Worm (Caenorhabditis elegans) whole organism, L1 larva: ENCODE data around the gene ugt-20.

Experiments used
- C04F5.9 ChIP-seq: sonication (generic microtip); optimal IDR thresholded peaks from 2 replicates; lab custom pipeline; 2016; ENCODE audit warnings: missing genetic modification characterization, missing compliant biosample characterization
- C34B4.2 ChIP-seq: sonication (generic microtip); optimal IDR thresholded peaks from 2 replicates; lab custom pipeline; 2017; ENCODE audit warnings: mild to moderate bottlenecking, missing genetic modification characterization, missing compliant biosample characterization
- ama-1 ChIP-seq: fragments of 150-350 bp; optimal IDR thresholded peaks from 2 replicates; lab custom pipeline; 2014
- blmp-1 ChIP-seq: fragments of 150-350 bp; optimal IDR thresholded peaks from 2 replicates; lab custom pipeline; 2014; ENCODE audit warnings: missing biosample characterization, missing genetic modification characterization
- ceh-63 ChIP-seq: fragments of 200-800 bp; sonication (Bioruptor generic); optimal IDR thresholded peaks from 2 replicates; lab custom pipeline; 2018; ENCODE audit warnings: mild to moderate bottlenecking, missing genetic modification characterization, missing compliant biosample characterization
- ceh-82 ChIP-seq, 3 experiments: fragments of 150-350 bp in 1 of 3; sonication (generic microtip) in 2 of 3; optimal IDR thresholded peaks; 2 replicates each; lab custom pipeline; 2014 to 2017; ENCODE audit warnings: missing biosample characterization in 3 of 3, missing genetic modification characterization in 3 of 3
- ceh-90 ChIP-seq: sonication (generic microtip); optimal IDR thresholded peaks from 2 replicates; lab custom pipeline; 2016; ENCODE audit warnings: missing genetic modification characterization, missing compliant biosample characterization
- ces-1 ChIP-seq: fragments of 150-350 bp; optimal IDR thresholded peaks from 2 replicates; lab custom pipeline; 2014; ENCODE audit warnings: missing biosample characterization, missing genetic modification reagents, missing genetic modification characterization
- dpl-1 ChIP-seq, 3 experiments: fragments of 150-350 bp in 2 of 3; sonication (generic microtip) in 1 of 3; optimal IDR thresholded peaks; 2 replicates each; lab custom pipeline; 2014 to 2017; ENCODE audit warnings: missing biosample characterization in 3 of 3, missing genetic modification characterization in 3 of 3, missing genetic modification reagents in 3 of 3
- dsc-1 ChIP-seq: sonication (generic microtip); optimal IDR thresholded peaks from 2 replicates; lab custom pipeline; 2016; ENCODE audit warnings: mild to moderate bottlenecking, missing genetic modification characterization, missing compliant biosample characterization
- efl-1 ChIP-seq, 4 experiments: fragments of 150-350 bp; optimal IDR thresholded peaks in 3 of 4; peaks in 1 of 4; 1 replicate in 1 of 4; 2 replicates in 3 of 4; lab custom pipeline; 2014; ENCODE audit warnings: missing biosample characterization in 2 of 4, missing genetic modification characterization in 2 of 4, missing genetic modification reagents in 2 of 4
- efl-3 ChIP-seq: fragments of 200-800 bp; sonication (Bioruptor generic); optimal IDR thresholded peaks from 2 replicates; lab custom pipeline; 2018; ENCODE audit warnings: mild to moderate bottlenecking, missing genetic modification characterization, missing compliant biosample characterization
- egl-27 ChIP-seq, 2 experiments: fragments of 150-350 bp in 1 of 2; sonication (generic microtip); optimal IDR thresholded peaks; 3 replicates each; lab custom pipeline; 2017 to 2018; ENCODE audit warnings: missing biosample characterization in 2 of 2, missing genetic modification characterization in 2 of 2, missing genetic modification reagents in 2 of 2
- elt-2 ChIP-seq: sonication (generic microtip); optimal IDR thresholded peaks from 2 replicates; lab custom pipeline; 2016; ENCODE audit warnings: missing genetic modification characterization, mild to moderate bottlenecking, inconsistent platforms, missing compliant biosample characterization, missing genetic modification reagents
- ets-5 ChIP-seq: fragments of 200-800 bp; sonication (Bioruptor generic); IDR thresholded peaks from 2 replicates; pipeline ENCODE4 v1.3.6; 2022; ENCODE audit warnings: missing genetic modification characterization, missing compliant biosample characterization
- fkh-4 ChIP-seq: sonication (generic microtip); optimal IDR thresholded peaks from 2 replicates; lab custom pipeline; 2016; ENCODE audit warnings: missing compliant biosample characterization, missing genetic modification characterization, borderline replicate concordance
- fkh-8 ChIP-seq: sonication (generic microtip); optimal IDR thresholded peaks from 2 replicates; lab custom pipeline; 2016; ENCODE audit warnings: mild to moderate bottlenecking, missing genetic modification characterization, missing compliant biosample characterization
- fos-1 ChIP-seq: fragments of 150-350 bp; optimal IDR thresholded peaks from 2 replicates; lab custom pipeline; 2014; ENCODE audit warnings: missing biosample characterization, missing genetic modification characterization
- grh-1 ChIP-seq: fragments of 200-800 bp; sonication (Bioruptor generic); IDR thresholded peaks from 2 replicates; pipeline ENCODE4 v1.3.6; 2022; ENCODE audit warnings: missing genetic modification reagents, missing genetic modification characterization, missing compliant biosample characterization
- hlh-4 ChIP-seq: sonication (generic microtip); optimal IDR thresholded peaks from 2 replicates; lab custom pipeline; 2016; ENCODE audit warnings: mild to moderate bottlenecking, missing genetic modification characterization, missing compliant biosample characterization
- hpl-2 ChIP-seq: fragments of 150-350 bp; optimal IDR thresholded peaks from 2 replicates; lab custom pipeline; 2014; ENCODE audit warnings: missing biosample characterization, missing genetic modification reagents, missing genetic modification characterization
- irx-1 ChIP-seq: sonication (generic microtip); optimal IDR thresholded peaks from 2 replicates; lab custom pipeline; 2016; ENCODE audit warnings: missing genetic modification characterization, missing compliant biosample characterization
- jun-1 ChIP-seq: fragments of 150-350 bp; optimal IDR thresholded peaks from 2 replicates; lab custom pipeline; 2014; ENCODE audit warnings: missing biosample characterization, missing genetic modification reagents, missing genetic modification characterization
- lin-14 ChIP-seq: fragments of 200-800 bp; sonication (Bioruptor generic); optimal IDR thresholded peaks from 2 replicates; lab custom pipeline; 2018; ENCODE audit warnings: mild to moderate bottlenecking, missing genetic modification characterization, moderate library complexity, missing compliant biosample characterization
- lin-15B ChIP-seq: fragments of 150-350 bp; sonication (generic microtip); optimal IDR thresholded peaks from 3 replicates; lab custom pipeline; 2014; ENCODE audit warnings: missing biosample characterization, missing genetic modification characterization
- lin-35 ChIP-seq, 2 experiments: fragments of 150-350 bp; optimal IDR thresholded peaks; 2 replicates each; lab custom pipeline; 2014; ENCODE audit warnings: missing biosample characterization in 2 of 2, missing genetic modification characterization in 2 of 2, missing genetic modification reagents in 2 of 2
- lsy-2 ChIP-seq, 2 experiments: fragments of 150-350 bp; optimal IDR thresholded peaks; 2 replicates each; lab custom pipeline; 2014; ENCODE audit warnings: missing biosample characterization in 2 of 2, missing genetic modification characterization in 2 of 2
- mef-2 ChIP-seq: fragments of 150-350 bp; optimal IDR thresholded peaks from 2 replicates; lab custom pipeline; 2014; ENCODE audit warnings: missing biosample characterization, missing genetic modification characterization
- mep-1 ChIP-seq: fragments of 150-350 bp; optimal IDR thresholded peaks from 2 replicates; lab custom pipeline; 2014; ENCODE audit warnings: missing biosample characterization, missing genetic modification characterization
- nhr-11 ChIP-seq: fragments of 150-350 bp; optimal IDR thresholded peaks from 2 replicates; lab custom pipeline; 2014; ENCODE audit warnings: missing biosample characterization, missing genetic modification characterization
- nhr-12 ChIP-seq: sonication (generic microtip); optimal IDR thresholded peaks from 2 replicates; lab custom pipeline; 2017; ENCODE audit warnings: missing biosample characterization, missing genetic modification characterization
- nhr-237 ChIP-seq: fragments of 150-350 bp; optimal IDR thresholded peaks from 2 replicates; lab custom pipeline; 2014; ENCODE audit warnings: missing biosample characterization, missing genetic modification characterization
- nhr-28 ChIP-seq: fragments of 150-350 bp; optimal IDR thresholded peaks from 2 replicates; lab custom pipeline; 2014; ENCODE audit warnings: missing biosample characterization, missing genetic modification characterization
- nhr-71 ChIP-seq: sonication (generic microtip); optimal IDR thresholded peaks from 2 replicates; lab custom pipeline; 2016; ENCODE audit warnings: mild to moderate bottlenecking, missing genetic modification characterization, moderate library complexity, missing compliant biosample characterization
- nhr-76 ChIP-seq: sonication (generic microtip); optimal IDR thresholded peaks from 2 replicates; lab custom pipeline; 2017; ENCODE audit warnings: missing biosample characterization, missing genetic modification characterization
- nhr-77 ChIP-seq: fragments of 150-350 bp; optimal IDR thresholded peaks from 2 replicates; lab custom pipeline; 2014; ENCODE audit warnings: missing biosample characterization, missing genetic modification characterization
- nhr-84 ChIP-seq: sonication (generic microtip); optimal IDR thresholded peaks from 2 replicates; lab custom pipeline; 2017; ENCODE audit warnings: missing biosample characterization, missing genetic modification characterization
- nhr-85 ChIP-seq: sonication (generic microtip); peaks from one replicate; lab custom pipeline; 2016; ENCODE audit warnings: missing genetic modification characterization, inconsistent platforms, missing compliant biosample characterization
- pag-3 ChIP-seq: sonication (generic microtip); optimal IDR thresholded peaks from 2 replicates; lab custom pipeline; 2017; ENCODE audit warnings: missing genetic modification characterization, mild to moderate bottlenecking, missing compliant biosample characterization, antibody characterized with exemption, borderline replicate concordance; ENCODE audit not compliant: insufficient read depth
- pax-3 ChIP-seq: fragments of 200-800 bp; sonication (Bioruptor generic); optimal IDR thresholded peaks from 2 replicates; lab custom pipeline; 2018; ENCODE audit warnings: mild to moderate bottlenecking, missing genetic modification characterization, moderate library complexity, missing compliant biosample characterization
- rnt-1 ChIP-seq: sonication (generic microtip); optimal IDR thresholded peaks from 2 replicates; lab custom pipeline; 2016; ENCODE audit warnings: mild to moderate bottlenecking, missing genetic modification characterization, moderate library complexity, missing compliant biosample characterization
- skn-1 ChIP-seq: fragments of 150-350 bp; optimal IDR thresholded peaks from 2 replicates; lab custom pipeline; 2014; ENCODE audit warnings: missing biosample characterization, missing genetic modification characterization
- snpc-4 ChIP-seq: fragments of 150-350 bp; optimal IDR thresholded peaks from 2 replicates; lab custom pipeline; 2014; ENCODE audit warnings: missing biosample characterization, missing genetic modification characterization
- snu-23 ChIP-seq: sonication (generic microtip); optimal IDR thresholded peaks from 2 replicates; lab custom pipeline; 2016; ENCODE audit warnings: missing genetic modification characterization, missing compliant biosample characterization
- sptf-1 ChIP-seq: fragments of 150-350 bp; optimal IDR thresholded peaks from 2 replicates; lab custom pipeline; 2014; ENCODE audit warnings: missing biosample characterization, missing genetic modification characterization
- sup-37 ChIP-seq: fragments of 200-800 bp; sonication (Bioruptor generic); optimal IDR thresholded peaks from 2 replicates; lab custom pipeline; 2018; ENCODE audit warnings: mild to moderate bottlenecking, missing genetic modification characterization, missing compliant biosample characterization
- tbx-2 ChIP-seq: sonication (generic microtip); optimal IDR thresholded peaks from 2 replicates; lab custom pipeline; 2016; ENCODE audit warnings: missing genetic modification characterization, missing compliant biosample characterization
- unc-30 ChIP-seq: sonication (generic microtip); optimal IDR thresholded peaks from 2 replicates; lab custom pipeline; 2017; ENCODE audit warnings: missing biosample characterization, missing genetic modification characterization
- unc-86 ChIP-seq: sonication (generic microtip); optimal IDR thresholded peaks from 2 replicates; lab custom pipeline; 2016; ENCODE audit warnings: missing genetic modification characterization, missing compliant biosample characterization
- vab-15 ChIP-seq: sonication (generic microtip); optimal IDR thresholded peaks from 2 replicates; lab custom pipeline; 2017; ENCODE audit warnings: missing genotype, mild to moderate bottlenecking, missing genetic modification characterization, missing compliant biosample characterization
- zag-1 ChIP-seq: fragments of 150-350 bp; optimal IDR thresholded peaks from 2 replicates; lab custom pipeline; 2014; ENCODE audit warnings: missing biosample characterization, missing genetic modification characterization
- zip-4 ChIP-seq: fragments of 200-800 bp; sonication (Bioruptor generic); optimal IDR thresholded peaks from 2 replicates; lab custom pipeline; 2018; ENCODE audit warnings: mild to moderate bottlenecking, missing genetic modification characterization, moderate library complexity, missing compliant biosample characterization
- ztf-11 ChIP-seq, 2 experiments: sonication (generic microtip); optimal IDR thresholded peaks; 2 replicates each; lab custom pipeline; 2016 to 2017; ENCODE audit warnings: missing genetic modification characterization in 2 of 2, missing biosample characterization in 1 of 2, missing compliant biosample characterization in 1 of 2
- ztf-4 ChIP-seq: fragments of 150-350 bp; optimal IDR thresholded peaks from 2 replicates; lab custom pipeline; 2014; ENCODE audit warnings: missing biosample characterization, missing genetic modification characterization

The ugt-20 gene

DNA sequence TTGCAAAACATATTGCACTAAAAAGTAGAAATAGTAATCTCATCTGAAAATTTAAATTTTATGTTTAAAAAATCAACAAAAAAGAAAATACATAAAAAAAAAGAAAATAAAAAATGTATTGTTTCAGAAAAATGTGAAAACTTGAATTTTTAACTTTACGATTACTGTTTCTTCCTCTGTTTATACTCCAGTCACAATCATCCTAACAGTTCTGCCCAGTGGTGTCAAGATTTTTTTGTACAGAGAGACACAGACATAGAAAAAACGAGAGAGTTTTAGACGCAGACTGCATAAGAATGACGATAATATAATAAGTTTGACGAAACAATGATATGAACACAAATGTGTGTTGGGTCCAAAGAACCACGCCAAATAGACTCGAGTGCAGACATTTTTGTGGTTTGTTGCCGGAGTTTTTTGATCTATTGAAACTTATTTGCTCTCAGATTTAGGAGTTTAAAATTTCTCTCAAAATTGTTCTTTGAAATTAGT, at the start of gene ugt-20:
Gene ugt-20, minus strand, starts transcription at position 51 of the 492 bp plus-strand sequence.
- TF ChIP-seq nhr-28 (peak; percentile 5), ceh-90 (tag; lab: Kevin White, UChicago) (no peak), pax-3 (tag; lab: Kevin White, UChicago) (no peak), fos-1 (tag; lab: Kevin White, UChicago) (peak; percentile 24), egl-27 (tag; optimal IDR thresholded peaks at IDR 0.05; lab: Kevin White, UChicago) (no peak), nhr-12 (tag; lab: Kevin White, UChicago) (no peak), lin-15B (no peak), mep-1 (tag; lab: Kevin White, UChicago) (no peak), ceh-82 (tag; optimal IDR thresholded peaks at IDR 0.05; lab: Kevin White, UChicago) (no peak), jun-1 (tag; lab: Kevin White, UChicago) (peak; percentile 12), unc-30 (tag; lab: Kevin White, UChicago) (no peak), nhr-84 (tag; lab: Kevin White, UChicago) (no peak), nhr-71 (peak; percentile 72), irx-1 (tag; lab: Kevin White, UChicago) (no peak), blmp-1 (tag; lab: Kevin White, UChicago) (peak; percentile 11), zip-4 (no peak), snu-23 (peak; percentile 37), nhr-237 (tag; lab: Kevin White, UChicago) (no peak), lin-35 (GFP tag; optimal IDR thresholded peaks at IDR 0.05; lab: Kevin White, UChicago) (peak in 1 of 2 experiments; percentile 66), fkh-4 (no peak), mef-2 (no peak), rnt-1 (tag; lab: Kevin White, UChicago) (no peak), hlh-4 (tag; lab: Kevin White, UChicago) (no peak), elt-2 (peak; percentile 87), ztf-11 (tag; optimal IDR thresholded peaks at IDR 0.05; lab: Kevin White, UChicago) (no peak), hpl-2 (GFP tag; lab: Kevin White, UChicago) (no peak), nhr-11 (no peak), ces-1 (GFP tag; lab: Kevin White, UChicago) (no peak), ama-1 (lab: Kevin White, UChicago) (no peak), sup-37 (GFP tag; lab: Kevin White, UChicago) (no peak), C04F5.9 (tag; lab: Kevin White, UChicago) (no peak), nhr-85 (tag; lab: Kevin White, UChicago) (peak; percentile 85), efl-3 (no peak), nhr-77 (tag; lab: Kevin White, UChicago) (peak; percentile 47), lsy-2 (tag; optimal IDR thresholded peaks at IDR 0.05; lab: Kevin White, UChicago) (no peak), snpc-4 (no peak), sptf-1 (tag; lab: Kevin White, UChicago) (no peak), zag-1 (no peak), tbx-2 (tag; lab: Kevin White, UChicago) (peak; percentile 57), pag-3 (tag; lab: Kevin White, UChicago) (no peak), nhr-76 (tag; lab: Kevin White, UChicago) (no peak), dpl-1 (GFP tag; optimal IDR thresholded peaks at IDR 0.05; lab: Kevin White, UChicago) (peak in 1 of 3 experiments; percentile 27), unc-86 (no peak), ets-5 (GFP tag; lab: Robert Waterston, UW) (no peak), dsc-1 (tag; lab: Kevin White, UChicago) (no peak), C34B4.2 (tag; lab: Kevin White, UChicago) (no peak), efl-1 (optimal IDR thresholded peaks at IDR 0.05; lab: Kevin White, UChicago) (peak; percentile 8 to 24), efl-1 (GFP tag; optimal IDR thresholded peaks at IDR 0.05 in 1 of 2; lab: Kevin White, UChicago) (peak in 1 of 2 experiments; percentile 94), grh-1 (GFP tag; lab: Robert Waterston, UW) (no peak), vab-15 (tag; lab: Kevin White, UChicago) (no peak), lin-14 (peak; percentile 76), ztf-4 (no peak), skn-1 (tag; lab: Kevin White, UChicago) (peak; percentile 42), ceh-63 (GFP tag; lab: Kevin White, UChicago) (no peak), fkh-8 (tag; lab: Kevin White, UChicago) (no peak)
